Fruit fly (Drosophila melanogaster) whole organism, embryonic: Measurements from ENCODE around the gene CG31910.
A peak's percentile ranks its signal among the peaks of the same experiment; 100 is the strongest.

Source experiments
- CG10209 ChIP-seq: fragments of 200-800 bp; sonication (Bioruptor generic); optimal IDR thresholded peaks from 3 replicates; lab custom pipeline; 2017; ENCODE audit warnings: missing biosample characterization, mild to moderate bottlenecking, missing genetic modification characterization, missing genetic modification reagents
- CG10321 ChIP-seq: fragments of 200-800 bp; sonication (Bioruptor generic); IDR thresholded peaks from 2 replicates; pipeline ENCODE4 v1.3.6; 2022; ENCODE audit warnings: missing biosample characterization, missing genetic modification characterization
- CG10462 ChIP-seq: fragments of 200-800 bp; sonication (Bioruptor generic); optimal IDR thresholded peaks from 2 replicates; lab custom pipeline; 2016; ENCODE audit warnings: missing biosample characterization, missing genetic modification characterization
- CG13296 ChIP-seq: fragments of 200-800 bp; sonication (Bioruptor generic); optimal IDR thresholded peaks from 3 replicates; lab custom pipeline; 2018; ENCODE audit warnings: missing biosample characterization, mild to moderate bottlenecking, missing genetic modification characterization
- CG13424 ChIP-seq: fragments of 200-800 bp; sonication (Bioruptor generic); optimal IDR thresholded peaks from 2 replicates; lab custom pipeline; 2019; ENCODE audit warnings: missing biosample characterization, mild to moderate bottlenecking, missing genetic modification characterization, moderate library complexity
- CG13624 ChIP-seq: fragments of 200-800 bp; sonication (Bioruptor generic); optimal IDR thresholded peaks from 2 replicates; lab custom pipeline; 2016; ENCODE audit warnings: missing biosample characterization, missing genetic modification characterization
- CG15479 ChIP-seq: fragments of 200-800 bp; sonication (Bioruptor generic); optimal IDR thresholded peaks from 3 replicates; lab custom pipeline; 2019; ENCODE audit warnings: missing biosample characterization, mild to moderate bottlenecking, missing genetic modification characterization, moderate library complexity
- CG17802 ChIP-seq: fragments of 200-800 bp; sonication (Bioruptor generic); optimal IDR thresholded peaks from 2 replicates; lab custom pipeline; 2018; ENCODE audit warnings: missing biosample characterization, mild to moderate bottlenecking, missing genetic modification characterization, moderate library complexity
- CG18476 ChIP-seq: fragments of 200-800 bp; sonication (Bioruptor generic); optimal IDR thresholded peaks from 2 replicates; lab custom pipeline; 2016; ENCODE audit warnings: missing biosample characterization, mild to moderate bottlenecking, missing genetic modification characterization
- CG2678 ChIP-seq: fragments of 200-800 bp; sonication (Bioruptor generic); optimal IDR thresholded peaks from 3 replicates; lab custom pipeline; 2019; ENCODE audit warnings: missing biosample characterization, mild to moderate bottlenecking, missing genetic modification characterization, moderate library complexity
- CG2712 ChIP-seq: fragments of 200-800 bp; optimal IDR thresholded peaks from 3 replicates; lab custom pipeline; 2019; ENCODE audit warnings: missing biosample characterization, mild to moderate bottlenecking, missing genetic modification characterization, moderate library complexity
- CG31224 ChIP-seq: fragments of 200-800 bp; sonication (Bioruptor generic); IDR thresholded peaks from 2 replicates; pipeline ENCODE4 v1.3.6; 2022; ENCODE audit warnings: missing biosample characterization, missing genetic modification characterization
- CG5180 ChIP-seq: fragments of 200-800 bp; sonication (Bioruptor generic); optimal IDR thresholded peaks from 3 replicates; lab custom pipeline; 2017; ENCODE audit warnings: missing biosample characterization, missing genetic modification characterization, mild to moderate bottlenecking, moderate library complexity, missing genetic modification reagents
- CG8924 ChIP-seq: fragments of 200-800 bp; optimal IDR thresholded peaks from 3 replicates; lab custom pipeline; 2019; ENCODE audit warnings: missing biosample characterization, mild to moderate bottlenecking, missing genetic modification characterization, moderate library complexity
- CG9932 ChIP-seq: fragments of 200-800 bp; sonication (Bioruptor generic); IDR thresholded peaks from 2 replicates; pipeline ENCODE4 v1.3.6; 2022; ENCODE audit warnings: missing biosample characterization, missing genetic modification characterization
- D19B ChIP-seq: fragments of 200-800 bp; sonication (Bioruptor generic); optimal IDR thresholded peaks from 2 replicates; lab custom pipeline; 2017; ENCODE audit warnings: missing biosample characterization, mild to moderate bottlenecking, missing genetic modification characterization
- Elba2 ChIP-seq: fragments of 200-800 bp; sonication (Bioruptor generic); optimal IDR thresholded peaks from 3 replicates; lab custom pipeline; 2016; ENCODE audit warnings: missing biosample characterization, missing genetic modification characterization
- H2.0 ChIP-seq: fragments of 200-800 bp; sonication (Bioruptor generic); IDR thresholded peaks from 2 replicates; pipeline ENCODE4 v1.3.6; 2022; ENCODE audit warnings: missing biosample characterization, missing genetic modification characterization
- HmgD ChIP-seq: fragments of 200-800 bp; sonication (Bioruptor generic); optimal IDR thresholded peaks from 3 replicates; lab custom pipeline; 2016; ENCODE audit warnings: missing biosample characterization, missing genetic modification characterization
- NfI ChIP-seq: fragments of 200-800 bp; sonication (Bioruptor generic); optimal IDR thresholded peaks from 3 replicates; lab custom pipeline; 2018; ENCODE audit warnings: missing biosample characterization, mild to moderate bottlenecking, missing genetic modification characterization, moderate library complexity
- Oaz ChIP-seq: fragments of 200-800 bp; sonication (Bioruptor generic); IDR thresholded peaks from 2 replicates; pipeline ENCODE4 v1.3.6; 2022; ENCODE audit warnings: missing biosample characterization, missing genetic modification characterization
- Six4 ChIP-seq: fragments of 200-800 bp; sonication (Bioruptor generic); optimal IDR thresholded peaks from 2 replicates; lab custom pipeline; 2016; ENCODE audit warnings: missing biosample characterization, missing genetic modification characterization
- Sry-β ChIP-seq: fragments of 200-800 bp; sonication (Bioruptor generic); optimal IDR thresholded peaks from 2 replicates; lab custom pipeline; 2018; ENCODE audit warnings: missing biosample characterization, mild to moderate bottlenecking, missing genetic modification characterization, moderate library complexity
- Vsx1 ChIP-seq: fragments of 200-800 bp; sonication (Bioruptor generic); optimal IDR thresholded peaks from 2 replicates; lab custom pipeline; 2017; ENCODE audit warnings: missing biosample characterization, mild to moderate bottlenecking, missing genetic modification characterization, missing genetic modification reagents
- bab2 ChIP-seq: fragments of 200-800 bp; sonication (Bioruptor generic); optimal IDR thresholded peaks from 2 replicates; lab custom pipeline; 2016; ENCODE audit warnings: missing biosample characterization, missing genetic modification characterization
- chm ChIP-seq: fragments of 200-800 bp; sonication (Bioruptor generic); IDR thresholded peaks from 2 replicates; pipeline ENCODE4 v1.3.6; 2022; ENCODE audit warnings: missing biosample characterization, missing genetic modification characterization
- croc ChIP-seq: fragments of 200-800 bp; sonication (Bioruptor generic); conservative IDR thresholded peaks from 3 replicates; pipeline ENCODE4 v1.3.6; 2022; ENCODE audit warnings: missing biosample characterization, missing genetic modification characterization
- dm ChIP-seq: fragments of 200-800 bp; sonication (Bioruptor generic); optimal IDR thresholded peaks from 3 replicates; lab custom pipeline; 2016; ENCODE audit warnings: missing biosample characterization, missing genetic modification characterization
- dpn ChIP-seq, 2 experiments: fragments of 200-800 bp; sonication (Bioruptor generic); optimal IDR thresholded peaks; 3 replicates each; lab custom pipeline; 2016; ENCODE audit warnings: missing biosample characterization in 2 of 2, missing genetic modification characterization in 2 of 2
- eve ChIP-seq, 2 experiments: fragments of >200 bp; optimal IDR thresholded peaks; 2 replicates each; lab custom pipeline; 2017; ENCODE audit warnings: missing biosample characterization in 2 of 2, missing genetic modification characterization in 2 of 2
- gem ChIP-seq: fragments of 200-800 bp; sonication (Bioruptor generic); optimal IDR thresholded peaks from 2 replicates; lab custom pipeline; 2019; ENCODE audit warnings: missing biosample characterization, mild to moderate bottlenecking, missing genetic modification characterization, moderate library complexity
- gsb ChIP-seq: fragments of 200-800 bp; sonication (Bioruptor generic); IDR thresholded peaks from 2 replicates; pipeline ENCODE4 v1.3.6; 2022; ENCODE audit warnings: missing biosample characterization, missing genetic modification characterization
- gt ChIP-seq: fragments of 200-800 bp; sonication (Bioruptor generic); IDR thresholded peaks from 2 replicates; pipeline ENCODE4 v1.3.6; 2022; ENCODE audit warnings: missing biosample characterization, missing genetic modification characterization
- ham ChIP-seq: fragments of 200-800 bp; sonication (Bioruptor generic); IDR thresholded peaks from 2 replicates; pipeline ENCODE4 v1.3.6; 2022; ENCODE audit warnings: missing biosample characterization, missing genetic modification characterization
- ken ChIP-seq: fragments of 200-800 bp; sonication (Bioruptor generic); IDR thresholded peaks from 3 replicates; pipeline ENCODE4 v1.3.6; 2022; ENCODE audit warnings: missing biosample characterization, missing genetic modification characterization
- mld ChIP-seq: fragments of 200-800 bp; sonication (Bioruptor generic); IDR thresholded peaks from 3 replicates; pipeline ENCODE4 v1.3.6; 2022; ENCODE audit warnings: missing biosample characterization, missing genetic modification characterization; ENCODE audit not compliant: partially characterized antibody
- nerfin-2 ChIP-seq: fragments of 200-800 bp; sonication (Bioruptor generic); IDR thresholded peaks from 2 replicates; pipeline ENCODE4 v1.3.6; 2022; ENCODE audit warnings: missing biosample characterization, missing genetic modification characterization; ENCODE audit not compliant: partially characterized antibody
- nom ChIP-seq: fragments of 200-800 bp; sonication (Bioruptor generic); optimal IDR thresholded peaks from 2 replicates; lab custom pipeline; 2017; ENCODE audit warnings: missing biosample characterization, missing genetic modification characterization, mild to moderate bottlenecking, moderate library complexity, missing genetic modification reagents
- pan ChIP-seq, 4 experiments: fragments of >200 bp in 3 of 4; fragments of 200-800 bp in 1 of 4; sonication (Bioruptor generic) in 1 of 4; optimal IDR thresholded peaks in 3 of 4; IDR thresholded peaks in 1 of 4; 2 replicates each; pipeline versions ENCODE4 v1.3.6 to Lab custom; 2017 to 2022; ENCODE audit warnings: missing biosample characterization in 2 of 4, missing genetic modification characterization in 2 of 4, mixed read lengths in 1 of 4
- pzg ChIP-seq: fragments of 200-800 bp; sonication (Bioruptor generic); optimal IDR thresholded peaks from 3 replicates; lab custom pipeline; 2018; ENCODE audit warnings: missing biosample characterization, mild to moderate bottlenecking, missing genetic modification characterization, moderate library complexity
- sc ChIP-seq, 3 experiments: fragments of >200 bp in 2 of 3; fragments of 200-800 bp in 1 of 3; sonication (Bioruptor generic) in 1 of 3; optimal IDR thresholded peaks; 2 replicates in 2 of 3; 3 replicates in 1 of 3; lab custom pipeline; 2017; ENCODE audit warnings: mild to moderate bottlenecking in 1 of 3, missing biosample characterization in 1 of 3, missing genetic modification characterization in 1 of 3, missing genetic modification reagents in 1 of 3
- seq ChIP-seq: fragments of 200-800 bp; sonication (Bioruptor generic); IDR thresholded peaks from 2 replicates; pipeline ENCODE4 v1.3.6; 2022; ENCODE audit warnings: missing biosample characterization, missing genetic modification characterization
- sna ChIP-seq: fragments of 200-800 bp; sonication (Bioruptor generic); IDR thresholded peaks from 2 replicates; pipeline ENCODE4 v1.3.6; 2022; ENCODE audit warnings: missing biosample characterization, missing genetic modification characterization; ENCODE audit not compliant: partially characterized antibody
- stc ChIP-seq: fragments of 200-800 bp; sonication (Bioruptor generic); IDR thresholded peaks from 2 replicates; pipeline ENCODE4 v1.3.6; 2022; ENCODE audit warnings: missing biosample characterization, missing genetic modification characterization
- stwl ChIP-seq: fragments of 200-800 bp; sonication (Bioruptor generic); optimal IDR thresholded peaks from 3 replicates; lab custom pipeline; 2018; ENCODE audit warnings: missing biosample characterization, mild to moderate bottlenecking, missing genetic modification characterization, moderate library complexity
- sug ChIP-seq: fragments of 200-800 bp; optimal IDR thresholded peaks from 2 replicates; lab custom pipeline; 2019; ENCODE audit warnings: missing biosample characterization, mild to moderate bottlenecking, missing genetic modification characterization, moderate library complexity
- tin ChIP-seq: fragments of 200-800 bp; sonication (Bioruptor generic); optimal IDR thresholded peaks from 3 replicates; lab custom pipeline; 2016; ENCODE audit warnings: missing biosample characterization, missing genetic modification characterization
- tup ChIP-seq: fragments of 200-800 bp; sonication (Bioruptor generic); optimal IDR thresholded peaks from 2 replicates; lab custom pipeline; 2016; ENCODE audit warnings: missing biosample characterization, mild to moderate bottlenecking, missing genetic modification characterization, moderate library complexity
- vfl ChIP-seq: fragments of 200-800 bp; sonication (Bioruptor generic); optimal IDR thresholded peaks from 2 replicates; lab custom pipeline; 2016; ENCODE audit warnings: missing biosample characterization, missing genetic modification characterization
- wdn ChIP-seq: fragments of 200-800 bp; sonication (Bioruptor generic); IDR thresholded peaks from 2 replicates; pipeline ENCODE4 v1.3.6; 2022; ENCODE audit warnings: missing biosample characterization, missing genetic modification characterization

The CG31910 gene

dm6 chr2L:6717460-6717859 lies 28.0 kb downstream of the CG31910 start, which contains the start of gene Aatf (continued):
- TF ChIP-seq Six4 (GFP tag; lab: Kevin White, UChicago) (no peak), sna (GFP tag; lab: Robert Waterston, UW) (peak; percentile 76), tup (GFP tag; lab: Kevin White, UChicago) (no peak), pan (optimal IDR thresholded peaks at IDR 0.05; lab: Kevin White, UChicago) (no peak), pan (GFP tag; optimal IDR thresholded peaks at IDR 0.05 in 1 of 2, IDR thresholded peaks at IDR 0.05 in 1 of 2) (peak in 1 of 2 experiments; percentile 21), pzg (peak; percentile 88), CG13624 (GFP tag; lab: Kevin White, UChicago) (no peak), croc (GFP tag; lab: Robert Waterston, UW) (no peak), stc (GFP tag; lab: Robert Waterston, UW) (no peak), seq (no peak), stwl (tag; lab: Kevin White, UChicago) (peak; percentile 55), CG13424 (tag; lab: Kevin White, UChicago) (no peak), chm (GFP tag; lab: Robert Waterston, UW) (no peak), mld (peak; percentile 60; the same call in 1 of the 3 replicates), Oaz (GFP tag; lab: Robert Waterston, UW) (no peak), CG10209 (no peak), NfI (GFP tag; lab: Kevin White, UChicago) (no peak), nom (no peak), CG10321 (GFP tag; lab: Robert Waterston, UW) (no peak), eve (GFP tag; optimal IDR thresholded peaks at IDR 0.05; lab: Kevin White, UChicago) (no peak), CG31224 (GFP tag; lab: Robert Waterston, UW) (no peak), gem (tag; lab: Kevin White, UChicago) (no peak), CG9932 (no peak; the same call in 1 of the 2 replicates), vfl (GFP tag; lab: Kevin White, UChicago) (no peak), CG13296 (GFP tag; lab: Kevin White, UChicago) (no peak), dm (peak; percentile 94), ham (no peak), wdn (GFP tag; lab: Robert Waterston, UW) (no peak), Sry-β (GFP tag; lab: Kevin White, UChicago) (no peak), CG2712 (peak; percentile 14), dpn (GFP tag; optimal IDR thresholded peaks at IDR 0.05; lab: Kevin White, UChicago) (no peak), CG15479 (GFP tag; lab: Kevin White, UChicago) (no peak), CG17802 (tag; lab: Kevin White, UChicago) (no peak), CG10462 (GFP tag; lab: Kevin White, UChicago) (no peak), CG8924 (no peak), Elba2 (GFP tag; lab: Kevin White, UChicago) (no peak), D19B (GFP tag; lab: Kevin White, UChicago) (no peak), tin (GFP tag; lab: Kevin White, UChicago) (no peak), Vsx1 (GFP tag; lab: Kevin White, UChicago) (no peak), gt (GFP tag; lab: Robert Waterston, UW) (no peak), HmgD (GFP tag; lab: Kevin White, UChicago) (no peak), CG18476 (GFP tag; lab: Kevin White, UChicago) (no peak), ken (GFP tag; lab: Robert Waterston, UW) (no peak), gsb (no peak), nerfin-2 (peak; percentile 65; the same call in 1 of the 2 replicates), sug (peak; percentile 3), CG2678 (tag; lab: Kevin White, UChicago) (no peak), H2.0 (GFP tag; lab: Robert Waterston, UW) (no peak), bab2 (GFP tag; lab: Kevin White, UChicago) (no peak), sc (optimal IDR thresholded peaks at IDR 0.05; lab: Kevin White, UChicago) (no peak), sc (GFP tag; optimal IDR thresholded peaks at IDR 0.05; lab: Kevin White, UChicago) (no peak), CG5180 (no peak)
